Fruit fly (Drosophila melanogaster) whole organism, adult: ENCODE results near the gene CG31601.

Experiments used
- CG11617 ChIP-seq: fragments of 200-800 bp; sonication (Bioruptor generic); optimal IDR thresholded peaks from 2 replicates; lab custom pipeline; 2017; ENCODE audit warnings: mild to moderate bottlenecking, missing biosample characterization, missing genetic modification reagents, missing genetic modification characterization
- CG12768 ChIP-seq: fragments of 200-800 bp; sonication (Bioruptor generic); optimal IDR thresholded peaks from 2 replicates; lab custom pipeline; 2017; ENCODE audit warnings: missing biosample characterization, missing genetic modification characterization, mild to moderate bottlenecking, moderate library complexity, missing genetic modification reagents
- CG14711 ChIP-seq: fragments of 200-800 bp; sonication (Bioruptor generic); optimal IDR thresholded peaks from 2 replicates; lab custom pipeline; 2018; ENCODE audit warnings: missing biosample characterization, mild to moderate bottlenecking, missing genetic modification characterization, moderate library complexity
- CG1620 ChIP-seq: fragments of 200-800 bp; sonication (Bioruptor generic); optimal IDR thresholded peaks from 2 replicates; lab custom pipeline; 2016; ENCODE audit warnings: missing biosample characterization, missing genetic modification characterization
- CG33017 ChIP-seq: fragments of 200-800 bp; sonication (Bioruptor generic); optimal IDR thresholded peaks from 2 replicates; lab custom pipeline; 2018; ENCODE audit warnings: missing biosample characterization, mild to moderate bottlenecking, missing genetic modification characterization, moderate library complexity
- CG5204 ChIP-seq: fragments of 200-800 bp; sonication (Bioruptor generic); optimal IDR thresholded peaks from 2 replicates; lab custom pipeline; 2016; ENCODE audit warnings: missing biosample characterization, missing genetic modification characterization
- CG7045 ChIP-seq: fragments of 200-800 bp; sonication (Bioruptor generic); optimal IDR thresholded peaks from 2 replicates; lab custom pipeline; 2017; ENCODE audit warnings: missing biosample characterization, mild to moderate bottlenecking, missing genetic modification characterization
- CG7101 ChIP-seq: fragments of 200-800 bp; sonication (Bioruptor generic); optimal IDR thresholded peaks from 2 replicates; lab custom pipeline; 2018; ENCODE audit warnings: missing biosample characterization, mild to moderate bottlenecking, missing genetic modification characterization, moderate library complexity
- Clk ChIP-seq: fragments of 200-800 bp; sonication (Bioruptor generic); optimal IDR thresholded peaks from 2 replicates; lab custom pipeline; 2017; ENCODE audit warnings: missing biosample characterization, missing genetic modification characterization
- Crg-1 ChIP-seq: fragments of 200-800 bp; sonication (Bioruptor generic); optimal IDR thresholded peaks from 2 replicates; lab custom pipeline; 2016; ENCODE audit warnings: missing biosample characterization, missing genetic modification characterization
- Hr96 ChIP-seq: fragments of 200-800 bp; sonication (Bioruptor generic); optimal IDR thresholded peaks from 2 replicates; lab custom pipeline; 2016; ENCODE audit warnings: missing biosample characterization, missing genetic modification characterization
- Mnt ChIP-seq: fragments of 200-800 bp; sonication (Bioruptor generic); optimal IDR thresholded peaks from 2 replicates; lab custom pipeline; 2016; ENCODE audit warnings: missing biosample characterization, mild to moderate bottlenecking, missing genetic modification characterization
- bab1 ChIP-seq: fragments of 200-800 bp; sonication (Bioruptor generic); optimal IDR thresholded peaks from 3 replicates; lab custom pipeline; 2019; ENCODE audit warnings: missing biosample characterization, mild to moderate bottlenecking, missing genetic modification characterization, moderate library complexity
- cic ChIP-seq: fragments of 200-800 bp; sonication (Bioruptor generic); optimal IDR thresholded peaks from 2 replicates; lab custom pipeline; 2017; ENCODE audit warnings: missing biosample characterization, mild to moderate bottlenecking, missing genetic modification characterization, moderate library complexity
- cnc ChIP-seq, 2 experiments: fragments of >200 bp; optimal IDR thresholded peaks; 2 replicates each; lab custom pipeline; 2017
- kay ChIP-seq: fragments of 200-800 bp; sonication (Bioruptor generic); peaks from one replicate; lab custom pipeline; 2016; ENCODE audit warnings: missing biosample characterization, missing genetic modification characterization, borderline replicate concordance
- ovo ChIP-seq: fragments of 200-800 bp; sonication (Bioruptor generic); optimal IDR thresholded peaks from 2 replicates; lab custom pipeline; 2016; ENCODE audit warnings: missing biosample characterization, missing genetic modification characterization
- pad ChIP-seq: fragments of 200-800 bp; sonication (Bioruptor generic); optimal IDR thresholded peaks from 3 replicates; lab custom pipeline; 2017; ENCODE audit warnings: missing biosample characterization, missing genetic modification characterization, mild to moderate bottlenecking, moderate library complexity, missing genetic modification reagents
- tj ChIP-seq: fragments of 200-800 bp; sonication (Bioruptor generic); optimal IDR thresholded peaks from 3 replicates; lab custom pipeline; 2017; ENCODE audit warnings: missing biosample characterization, mild to moderate bottlenecking, missing genetic modification characterization, moderate library complexity
- toe ChIP-seq: fragments of 200-800 bp; sonication (Bioruptor generic); optimal IDR thresholded peaks from 2 replicates; lab custom pipeline; 2016; ENCODE audit warnings: missing biosample characterization, missing genetic modification characterization

CG31601 gene

DNA sequence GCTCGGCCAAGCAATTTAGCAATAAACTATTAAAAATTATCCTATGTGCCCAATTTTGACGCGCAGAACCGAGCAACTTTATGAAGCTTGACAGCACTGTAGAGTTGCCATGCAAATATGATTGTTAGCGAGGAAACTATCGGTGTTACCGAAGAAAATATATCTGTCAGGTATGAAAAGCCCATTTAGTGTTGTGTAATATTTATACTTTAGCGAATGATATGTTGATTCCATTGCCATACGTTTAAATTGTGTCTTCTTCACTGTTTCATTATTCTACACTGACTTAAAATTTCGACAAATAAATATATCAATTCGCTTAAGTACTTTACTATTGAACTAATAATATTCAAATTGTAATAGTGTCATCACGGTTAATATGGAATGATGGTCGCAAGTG, at the start of gene CG31601:
Gene CG31601, minus strand, starts transcription at position 101 of the 400 bp plus-strand sequence.
- TF ChIP-seq kay (GFP tag; lab: Kevin White, UChicago) (no peak), CG1620 (no peak), bab1 (GFP tag; lab: Kevin White, UChicago) (no peak), cic (GFP tag; lab: Kevin White, UChicago) (no peak), CG33017 (no peak), CG7101 (tag; lab: Kevin White, UChicago) (no peak), Clk (no peak), cnc (optimal IDR thresholded peaks at IDR 0.05; lab: Kevin White, UChicago) (no peak), pad (GFP tag; lab: Kevin White, UChicago) (no peak), CG14711 (tag; lab: Kevin White, UChicago) (no peak), CG11617 (GFP tag; lab: Kevin White, UChicago) (no peak), CG5204 (GFP tag; lab: Kevin White, UChicago) (no peak), CG12768 (no peak), Hr96 (no peak), ovo (GFP tag; lab: Kevin White, UChicago) (no peak), tj (GFP tag; lab: Kevin White, UChicago) (no peak), toe (GFP tag; lab: Kevin White, UChicago) (no peak), CG7045 (GFP tag; lab: Kevin White, UChicago) (no peak), Mnt (GFP tag; lab: Kevin White, UChicago) (no peak)

DNA sequence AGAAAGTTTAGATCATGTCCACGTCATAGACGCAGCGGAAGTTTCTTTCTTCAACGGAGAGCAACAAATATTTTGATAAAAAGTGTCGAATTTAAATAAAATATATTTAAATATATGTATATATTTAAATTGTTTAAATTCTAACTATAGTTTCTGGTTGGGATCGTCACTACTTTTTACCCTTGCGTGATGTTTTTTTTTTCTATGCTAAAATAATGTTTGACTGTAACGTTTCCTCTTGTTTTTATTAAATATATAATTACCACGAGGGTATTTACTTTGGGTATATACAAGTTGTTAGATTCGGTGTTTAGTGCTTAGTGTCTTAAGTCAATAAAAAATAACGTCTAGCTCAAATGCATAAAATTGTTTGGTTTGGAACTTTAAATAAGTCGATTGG, 35.7 kb upstream of the CG31601 start, which contains the start of gene ttm3:
Gene ttm3, plus strand, starts transcription at position 301 of the 400 bp plus-strand sequence.
- TF ChIP-seq CG7045 (GFP tag; lab: Kevin White, UChicago) (no peak), toe (GFP tag; lab: Kevin White, UChicago) (no peak), CG14711 (tag; lab: Kevin White, UChicago) (no peak), Hr96 (no peak), pad (GFP tag; lab: Kevin White, UChicago) (no peak), Crg-1 (GFP tag; lab: Kevin White, UChicago) (no peak), CG12768 (no peak), CG33017 (no peak), CG7101 (tag; lab: Kevin White, UChicago) (no peak), Mnt (GFP tag; lab: Kevin White, UChicago) (no peak), CG5204 (GFP tag; lab: Kevin White, UChicago) (no peak), Clk (no peak), tj (GFP tag; lab: Kevin White, UChicago) (no peak), bab1 (GFP tag; lab: Kevin White, UChicago) (no peak), cnc (optimal IDR thresholded peaks at IDR 0.05; lab: Kevin White, UChicago) (no peak), CG1620 (no peak), cic (GFP tag; lab: Kevin White, UChicago) (no peak), CG11617 (GFP tag; lab: Kevin White, UChicago) (no peak), ovo (GFP tag; lab: Kevin White, UChicago) (no peak), kay (GFP tag; lab: Kevin White, UChicago) (no peak)

DNA sequence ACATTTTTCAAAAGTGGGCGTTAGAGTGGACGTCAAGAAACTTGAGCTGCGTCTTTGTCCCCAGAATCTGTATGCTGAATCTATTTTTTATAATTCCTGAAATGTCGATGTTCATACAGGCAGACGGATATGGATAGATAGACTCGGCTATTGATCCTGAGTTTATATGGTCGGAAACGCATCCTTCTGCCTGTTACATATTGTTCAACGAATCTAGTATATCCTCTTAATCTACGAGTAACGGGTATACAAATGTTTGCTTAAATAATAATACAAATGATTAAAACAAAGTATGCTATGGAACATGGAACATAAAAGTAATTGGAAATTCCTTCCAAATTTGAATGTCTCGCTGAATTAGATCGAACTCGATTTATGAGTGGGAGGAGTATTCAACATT, 27.2 kb upstream of the CG31601 start, which contains the start of gene tplus3a:
Gene tplus3a, plus strand, starts transcription at position 301 of the 400 bp plus-strand sequence.
- no peak for TF ChIP-seq CG1620
- TF ChIP-seq bab1 (GFP tag; lab: Kevin White, UChicago) = no peak
- no peak for TF ChIP-seq cnc (optimal IDR thresholded peaks at IDR 0.05; lab: Kevin White, UChicago)
- no peak for TF ChIP-seq cic (GFP tag; lab: Kevin White, UChicago)
- TF ChIP-seq CG7101 (tag; lab: Kevin White, UChicago) = no peak
- TF ChIP-seq CG33017 = no peak
- no peak for TF ChIP-seq CG12768
- TF ChIP-seq CG5204 (GFP tag; lab: Kevin White, UChicago) = no peak
- no peak for TF ChIP-seq CG7045 (GFP tag; lab: Kevin White, UChicago)
- TF ChIP-seq Crg-1 (GFP tag; lab: Kevin White, UChicago) = no peak
- no peak for TF ChIP-seq Mnt (GFP tag; lab: Kevin White, UChicago)
- TF ChIP-seq pad (GFP tag; lab: Kevin White, UChicago) = no peak
- TF ChIP-seq ovo (GFP tag; lab: Kevin White, UChicago) = no peak
- TF ChIP-seq CG11617 (GFP tag; lab: Kevin White, UChicago) = no peak
- no peak for TF ChIP-seq Clk

DNA sequence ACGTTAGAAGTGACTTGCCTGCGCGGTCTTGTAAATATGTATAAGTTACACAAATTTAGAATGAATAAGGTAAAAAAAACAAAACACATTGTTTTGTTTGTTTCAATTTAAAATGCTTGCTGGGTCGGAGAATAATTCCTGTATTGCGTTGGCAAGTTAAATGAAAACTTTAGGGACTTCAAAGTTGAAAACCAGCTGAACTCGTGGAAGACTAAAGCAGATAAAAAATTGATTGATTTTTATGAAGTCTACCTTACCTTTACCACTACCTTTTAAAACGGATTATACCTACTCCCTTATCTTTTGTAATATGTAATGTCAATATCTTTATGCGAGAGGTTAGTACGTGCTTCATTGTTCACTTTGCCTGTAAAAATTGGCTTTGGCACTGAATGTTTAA, 21.6 kb upstream of the CG31601 start, which contains the start of gene CG42597:
Gene CG42597, minus strand, starts transcription at position 101 of the 400 bp plus-strand sequence.
- TF ChIP-seq CG14711 (tag; lab: Kevin White, UChicago) (no peak), bab1 (GFP tag; lab: Kevin White, UChicago) (no peak), Crg-1 (GFP tag; lab: Kevin White, UChicago) (no peak), CG11617 (GFP tag; lab: Kevin White, UChicago) (no peak), tj (GFP tag; lab: Kevin White, UChicago) (no peak), pad (GFP tag; lab: Kevin White, UChicago) (no peak), CG7101 (tag; lab: Kevin White, UChicago) (no peak), CG5204 (GFP tag; lab: Kevin White, UChicago) (no peak), cnc (optimal IDR thresholded peaks at IDR 0.05; lab: Kevin White, UChicago) (no peak), CG33017 (no peak), CG1620 (no peak), toe (GFP tag; lab: Kevin White, UChicago) (no peak), Clk (no peak), ovo (GFP tag; lab: Kevin White, UChicago) (no peak), kay (GFP tag; lab: Kevin White, UChicago) (no peak)

DNA sequence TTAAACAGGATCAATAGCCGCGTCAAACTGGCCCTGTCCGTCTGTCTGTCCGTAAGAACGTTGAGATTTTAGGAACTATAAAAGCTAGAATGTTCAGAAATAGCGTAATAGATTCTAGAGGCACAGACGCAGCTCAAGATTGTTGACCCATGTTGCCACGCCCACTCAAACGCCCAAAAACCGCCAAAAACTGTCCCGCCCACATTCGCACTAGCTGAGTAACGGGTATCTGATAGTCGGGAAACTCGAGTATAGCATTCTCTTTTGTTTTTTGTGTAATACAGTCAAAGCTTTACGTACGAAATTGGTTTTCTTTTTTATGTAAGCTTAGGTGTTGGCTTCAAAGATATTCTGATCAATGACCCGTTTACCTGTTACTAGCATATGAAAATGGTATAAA, 16.2 kb upstream of the CG31601 start:
- TF ChIP-seq kay (GFP tag; lab: Kevin White, UChicago) (no peak), CG14711 (tag; lab: Kevin White, UChicago) (no peak), ovo (GFP tag; lab: Kevin White, UChicago) (no peak), bab1 (GFP tag; lab: Kevin White, UChicago) (no peak), CG7045 (GFP tag; lab: Kevin White, UChicago) (no peak), cic (GFP tag; lab: Kevin White, UChicago) (no peak), tj (GFP tag; lab: Kevin White, UChicago) (no peak), CG7101 (tag; lab: Kevin White, UChicago) (no peak), Mnt (GFP tag; lab: Kevin White, UChicago) (no peak), cnc (optimal IDR thresholded peaks at IDR 0.05; lab: Kevin White, UChicago) (no peak), Crg-1 (GFP tag; lab: Kevin White, UChicago) (no peak), Hr96 (no peak), Clk (no peak), CG1620 (no peak), CG11617 (GFP tag; lab: Kevin White, UChicago) (no peak), CG12768 (no peak), CG5204 (GFP tag; lab: Kevin White, UChicago) (no peak), toe (GFP tag; lab: Kevin White, UChicago) (no peak), pad (GFP tag; lab: Kevin White, UChicago) (no peak), CG33017 (no peak)
